Worm (Caenorhabditis elegans): ENCODE results near the gene C54G7.1.

C54G7.1 gene

ce11 chrX:5512707-5513106 is 31.0 kb upstream of the C54G7.1 start:
- TF ChIP-seq fos-1 (tag; optimal IDR thresholded peaks at IDR 0.05) (peak; percentile 6), nhr-129 (tag; optimal IDR thresholded peaks at IDR 0.05) (peak; percentile 33), lin-11 (tag; optimal IDR thresholded peaks at IDR 0.05) (peak; percentile 26), elt-1 (tag; optimal IDR thresholded peaks at IDR 0.05) (no peak), F13H6.1 (tag; optimal IDR thresholded peaks at IDR 0.05) (peak; percentile 29), lsy-2 (tag; optimal IDR thresholded peaks at IDR 0.05) (peak in 1 of 2 experiments; percentile 6), aly-2 (tag; optimal IDR thresholded peaks at IDR 0.05) (no peak), ztf-1 (GFP tag; conservative IDR thresholded peaks at IDR 0.05) (no peak), C34F6.9 (tag; optimal IDR thresholded peaks at IDR 0.05) (peak; percentile 14)

ce11 chrX:5514346-5514745 is 29.4 kb upstream of the C54G7.1 start:
- TF ChIP-seq gmeb-1 (tag; optimal IDR thresholded peaks at IDR 0.05): no peak
- TF ChIP-seq lin-39 (tag; optimal IDR thresholded peaks at IDR 0.05): no peak
- TF ChIP-seq elt-3 (tag; optimal IDR thresholded peaks at IDR 0.05): no peak
- TF ChIP-seq ZK546.5 (tag; optimal IDR thresholded peaks at IDR 0.05): no peak
- no peak for TF ChIP-seq lin-11 (tag; optimal IDR thresholded peaks at IDR 0.05)
- TF ChIP-seq egl-27 (tag; optimal IDR thresholded peaks at IDR 0.05): no peak
- TF ChIP-seq mbf-1 (tag; optimal IDR thresholded peaks at IDR 0.05): no peak
- TF ChIP-seq Y55F3AM.14 (GFP tag; optimal IDR thresholded peaks at IDR 0.05): no peak
- TF ChIP-seq sem-4 (tag; optimal IDR thresholded peaks at IDR 0.05): no peak
- TF ChIP-seq lin-13 (GFP tag; optimal IDR thresholded peaks at IDR 0.05): no peak
- TF ChIP-seq ama-1 (optimal IDR thresholded peaks at IDR 0.05): no peak
- no peak for TF ChIP-seq nhr-77 (tag; optimal IDR thresholded peaks at IDR 0.05)
- no peak for TF ChIP-seq sma-9 (GFP tag; optimal IDR thresholded peaks at IDR 0.05)
- TF ChIP-seq sma-9 (tag; optimal IDR thresholded peaks at IDR 0.05): no peak
- no peak for TF ChIP-seq nhr-12 (tag; optimal IDR thresholded peaks at IDR 0.05)
- TF ChIP-seq nhr-21 (tag; optimal IDR thresholded peaks at IDR 0.05): no peak
- TF ChIP-seq F13H6.1 (tag; optimal IDR thresholded peaks at IDR 0.05): no peak
- no peak for TF ChIP-seq nhr-25 (tag; optimal IDR thresholded peaks at IDR 0.05)
- TF ChIP-seq crh-2 (tag; optimal IDR thresholded peaks at IDR 0.05): no peak

ce11 chrX:5514984-5515383 is 28.8 kb upstream of the C54G7.1 start, which contains the start of gene T23F2.4:
TSS of gene T23F2.4 (minus strand) at chrX:5515084.
- TF ChIP-seq lin-13 (GFP tag; optimal IDR thresholded peaks at IDR 0.05) (no peak), ztf-4 (tag; optimal IDR thresholded peaks at IDR 0.05) (no peak), alr-1 (tag; optimal IDR thresholded peaks at IDR 0.05) (no peak), sem-4 (tag; optimal IDR thresholded peaks at IDR 0.05) (no peak), blmp-1 (tag; optimal IDR thresholded peaks at IDR 0.05; ENCODE audit: insufficient read depth) (no peak)

ce11 chrX:5515459-5515858 is 28.3 kb upstream of the C54G7.1 start:
- TF ChIP-seq nhr-11 (tag; optimal IDR thresholded peaks at IDR 0.05) (no peak), snpc-4 (tag; optimal IDR thresholded peaks at IDR 0.05) (no peak), sma-3 (GFP tag; optimal IDR thresholded peaks at IDR 0.05) (no peak), nhr-129 (tag; optimal IDR thresholded peaks at IDR 0.05) (peak; percentile 3), nhr-6 (tag; optimal IDR thresholded peaks at IDR 0.05) (no peak), sem-4 (tag; optimal IDR thresholded peaks at IDR 0.05) (peak; percentile 39), ZK546.5 (tag; optimal IDR thresholded peaks at IDR 0.05) (no peak), lsy-2 (tag; optimal IDR thresholded peaks at IDR 0.05) (no peak), lin-13 (GFP tag; optimal IDR thresholded peaks at IDR 0.05) (no peak), ceh-16 (tag; optimal IDR thresholded peaks at IDR 0.05) (no peak), nhr-25 (tag; optimal IDR thresholded peaks at IDR 0.05) (no peak), sma-9 (GFP tag; optimal IDR thresholded peaks at IDR 0.05) (peak; percentile 57), sma-9 (tag; optimal IDR thresholded peaks at IDR 0.05) (no peak), mdl-1 (tag; optimal IDR thresholded peaks at IDR 0.05) (no peak)

ce11 chrX:5516365-5516764 is 27.4 kb upstream of the C54G7.1 start:
- TF ChIP-seq unc-62 (GFP tag; optimal IDR thresholded peaks at IDR 0.05): no peak
- no peak for TF ChIP-seq lin-13 (GFP tag; optimal IDR thresholded peaks at IDR 0.05)
- peak; percentile 42 for TF ChIP-seq crh-2 (tag; optimal IDR thresholded peaks at IDR 0.05)
- TF ChIP-seq unc-55 (GFP tag; optimal IDR thresholded peaks at IDR 0.05): no peak
- no peak for TF ChIP-seq gmeb-1 (tag; optimal IDR thresholded peaks at IDR 0.05)
- TF ChIP-seq nhr-25 (tag; optimal IDR thresholded peaks at IDR 0.05): peak; percentile 18
- TF ChIP-seq nhr-129 (tag; optimal IDR thresholded peaks at IDR 0.05): peak; percentile 40
- TF ChIP-seq ceh-16 (tag; optimal IDR thresholded peaks at IDR 0.05): no peak
- no peak for TF ChIP-seq peb-1 (tag; optimal IDR thresholded peaks at IDR 0.05)

All from whole organism, L2 larva.